Worm (Caenorhabditis elegans): ENCODE measurements around the gene Y38F1A.2.

DNA sequence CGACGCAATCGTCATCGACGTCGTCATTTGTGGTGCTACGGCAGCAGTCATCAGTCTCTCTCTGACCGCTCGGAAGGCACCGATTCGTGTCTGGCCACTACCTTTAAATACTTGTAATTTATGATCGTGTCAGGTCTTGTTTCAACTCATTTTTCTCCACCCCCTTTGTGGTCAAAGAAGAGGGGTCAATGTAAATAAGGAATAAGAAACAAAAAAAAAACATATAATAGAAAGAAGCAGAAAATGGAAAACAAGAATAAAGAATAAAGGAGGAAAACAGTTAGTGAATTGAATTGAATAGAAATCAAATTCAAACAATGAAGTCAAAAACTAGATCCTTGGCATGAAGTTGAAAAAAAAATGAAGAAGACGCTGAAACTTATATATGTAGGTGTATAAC, 46.0 kb downstream of the Y38F1A.2 start, which contains the start of gene Y38F1A.8:
- TF ChIP-seq ztf-29 (GFP tag; IDR thresholded peaks at IDR 0.05): no peak
- TF ChIP-seq flt-1 (GFP tag; IDR thresholded peaks at IDR 0.05): no peak
- no peak for TF ChIP-seq T22C8.4 (GFP tag; IDR thresholded peaks at IDR 0.05)
- TF ChIP-seq ztf-23 (GFP tag; IDR thresholded peaks at IDR 0.05): no peak
- TF ChIP-seq med-1 (GFP tag; optimal IDR thresholded peaks at IDR 0.05; ENCODE audit: insufficient read depth): no peak
- TF ChIP-seq cog-1 (tag; optimal IDR thresholded peaks at IDR 0.05): no peak

Data from whole organism, midembryonic.